Fruit fly (Drosophila melanogaster) whole organism, embryonic: ENCODE measurements around the gene soti.
A peak's percentile ranks its signal among the peaks of the same experiment; 100 is the strongest.

ENCODE experiments used
- Adf1 ChIP-seq: fragments of 200-800 bp; sonication (Bioruptor generic); IDR thresholded peaks from 2 replicates; pipeline ENCODE4 v1.3.6; 2022; ENCODE audit warnings: missing biosample characterization, missing genetic modification characterization
- Asciz ChIP-seq: fragments of 200-800 bp; sonication (Bioruptor generic); optimal IDR thresholded peaks from 2 replicates; lab custom pipeline; 2017; ENCODE audit warnings: missing biosample characterization, mild to moderate bottlenecking, missing genetic modification characterization, missing genetic modification reagents
- B-H2 ChIP-seq: fragments of 200-800 bp; sonication (Bioruptor generic); optimal IDR thresholded peaks from 2 replicates; lab custom pipeline; 2018; ENCODE audit warnings: missing biosample characterization, mild to moderate bottlenecking, missing genetic modification characterization
- CG10959 ChIP-seq: fragments of 200-800 bp; sonication (Bioruptor generic); IDR thresholded peaks from 2 replicates; pipeline ENCODE4 v1.3.6; 2022; ENCODE audit warnings: missing biosample characterization, missing genetic modification characterization
- CG12942 ChIP-seq: fragments of 200-800 bp; sonication (Bioruptor generic); optimal IDR thresholded peaks from 3 replicates; lab custom pipeline; 2016; ENCODE audit warnings: missing biosample characterization, missing genetic modification characterization
- CG14860 ChIP-seq: fragments of 200-800 bp; sonication (Bioruptor generic); IDR thresholded peaks from 3 replicates; pipeline ENCODE4 v1.3.6; 2022; ENCODE audit warnings: missing biosample characterization, missing genetic modification characterization; ENCODE audit not compliant: partially characterized antibody
- CG15514 ChIP-seq: fragments of 200-800 bp; sonication (Bioruptor generic); optimal IDR thresholded peaks from 3 replicates; lab custom pipeline; 2017; ENCODE audit warnings: missing biosample characterization, missing genetic modification characterization, mild to moderate bottlenecking, moderate library complexity, missing genetic modification reagents
- CG1603 ChIP-seq: fragments of 200-800 bp; sonication (Bioruptor generic); optimal IDR thresholded peaks from 2 replicates; lab custom pipeline; 2019; ENCODE audit warnings: missing biosample characterization, mild to moderate bottlenecking, missing genetic modification characterization, moderate library complexity
- CG17186 ChIP-seq: fragments of 200-800 bp; sonication (Bioruptor generic); optimal IDR thresholded peaks from 3 replicates; lab custom pipeline; 2017; ENCODE audit warnings: missing biosample characterization, missing genetic modification reagents, missing genetic modification characterization
- CG17385 ChIP-seq: fragments of 200-800 bp; sonication (Bioruptor generic); optimal IDR thresholded peaks from 3 replicates; lab custom pipeline; 2018; ENCODE audit warnings: missing biosample characterization, mild to moderate bottlenecking, missing genetic modification characterization
- CG2116 ChIP-seq: fragments of 200-800 bp; sonication (Bioruptor generic); optimal IDR thresholded peaks from 3 replicates; lab custom pipeline; 2018; ENCODE audit warnings: missing biosample characterization, mild to moderate bottlenecking, missing genetic modification characterization
- CG30020 ChIP-seq: fragments of 200-800 bp; optimal IDR thresholded peaks from 2 replicates; lab custom pipeline; 2019; ENCODE audit warnings: missing biosample characterization, mild to moderate bottlenecking, missing genetic modification characterization, moderate library complexity
- CG34376 ChIP-seq: fragments of 200-800 bp; sonication (Bioruptor generic); optimal IDR thresholded peaks from 2 replicates; lab custom pipeline; 2018; ENCODE audit warnings: missing biosample characterization, mild to moderate bottlenecking, missing genetic modification characterization
- CG34422 ChIP-seq: fragments of 200-800 bp; sonication (Bioruptor generic); IDR thresholded peaks from 3 replicates; pipeline ENCODE4 v1.3.6; 2022; ENCODE audit warnings: missing biosample characterization, missing genetic modification characterization
- CG3838 ChIP-seq: fragments of 200-800 bp; sonication (Bioruptor generic); optimal IDR thresholded peaks from 3 replicates; lab custom pipeline; 2016; ENCODE audit warnings: missing biosample characterization, missing genetic modification characterization
- CG4360 ChIP-seq: fragments of 200-800 bp; sonication (Bioruptor generic); IDR thresholded peaks from 2 replicates; pipeline ENCODE4 v1.3.6; 2022; ENCODE audit warnings: missing biosample characterization, missing genetic modification characterization
- CG4404 ChIP-seq: fragments of 200-800 bp; sonication (Bioruptor generic); IDR thresholded peaks from 2 replicates; pipeline ENCODE4 v1.3.6; 2022; ENCODE audit warnings: missing biosample characterization, missing genetic modification characterization
- CG6689 ChIP-seq: fragments of 200-800 bp; sonication (Bioruptor generic); IDR thresholded peaks from 2 replicates; pipeline ENCODE4 v1.3.6; 2022; ENCODE audit warnings: missing biosample characterization, missing genetic modification characterization
- CG6791 ChIP-seq: fragments of 200-800 bp; sonication (Bioruptor generic); IDR thresholded peaks from 3 replicates; pipeline ENCODE4 v1.3.6; 2022; ENCODE audit warnings: missing biosample characterization, missing genetic modification characterization; ENCODE audit not compliant: partially characterized antibody
- CG7271 ChIP-seq: fragments of 200-800 bp; sonication (Bioruptor generic); optimal IDR thresholded peaks from 2 replicates; lab custom pipeline; 2018; ENCODE audit warnings: missing biosample characterization, mild to moderate bottlenecking, missing genetic modification characterization, moderate library complexity
- CG8089 ChIP-seq: fragments of 200-800 bp; sonication (Bioruptor generic); optimal IDR thresholded peaks from 3 replicates; lab custom pipeline; 2016; ENCODE audit warnings: missing biosample characterization, missing genetic modification characterization
- CG8281 ChIP-seq: fragments of 200-800 bp; sonication (Bioruptor generic); optimal IDR thresholded peaks from 2 replicates; lab custom pipeline; 2018; ENCODE audit warnings: missing biosample characterization, mild to moderate bottlenecking, missing genetic modification characterization, moderate library complexity
- CG8290 ChIP-seq, 3 experiments: fragments of 200-800 bp; sonication (Bioruptor generic); optimal IDR thresholded peaks; 2 replicates each; lab custom pipeline; 2016 to 2019; ENCODE audit warnings: missing biosample characterization in 3 of 3, missing genetic modification characterization in 3 of 3, mild to moderate bottlenecking in 2 of 3, moderate library complexity in 1 of 3
- CG9797 ChIP-seq: fragments of 200-800 bp; sonication (Bioruptor generic); optimal IDR thresholded peaks from 3 replicates; lab custom pipeline; 2018; ENCODE audit warnings: missing biosample characterization, mild to moderate bottlenecking, missing genetic modification characterization
- Ets65A ChIP-seq: fragments of 200-800 bp; sonication (Bioruptor generic); peaks from one replicate; lab custom pipeline; 2016; ENCODE audit warnings: missing biosample characterization, missing genetic modification characterization
- HmgZ ChIP-seq: fragments of 200-800 bp; sonication (Bioruptor generic); optimal IDR thresholded peaks from 2 replicates; lab custom pipeline; 2018; ENCODE audit warnings: missing biosample characterization, mild to moderate bottlenecking, missing genetic modification characterization
- MTF-1 ChIP-seq: fragments of 200-800 bp; sonication (Bioruptor generic); optimal IDR thresholded peaks from 2 replicates; lab custom pipeline; 2018; ENCODE audit warnings: missing biosample characterization, mild to moderate bottlenecking, missing genetic modification characterization, borderline replicate concordance
- Nf-YB ChIP-seq: fragments of 200-800 bp; sonication (Bioruptor generic); optimal IDR thresholded peaks from 3 replicates; lab custom pipeline; 2019; ENCODE audit warnings: missing biosample characterization, mild to moderate bottlenecking, missing genetic modification characterization, moderate library complexity
- Tbp ChIP-seq: fragments of >200 bp; optimal IDR thresholded peaks from 2 replicates; lab custom pipeline; 2018; ENCODE audit warnings: missing biosample characterization, missing genetic modification characterization
- ara ChIP-seq: fragments of 200-800 bp; sonication (Bioruptor generic); IDR thresholded peaks from 2 replicates; pipeline ENCODE4 v1.3.6; 2022; ENCODE audit warnings: missing biosample characterization, missing genetic modification characterization
- bigmax ChIP-seq: fragments of 200-800 bp; sonication (Bioruptor generic); optimal IDR thresholded peaks from 2 replicates; lab custom pipeline; 2018; ENCODE audit warnings: missing biosample characterization, mild to moderate bottlenecking, missing genetic modification characterization
- btn ChIP-seq: fragments of 200-800 bp; sonication (Bioruptor generic); optimal IDR thresholded peaks from 2 replicates; lab custom pipeline; 2016; ENCODE audit warnings: missing biosample characterization, missing genetic modification characterization
- chif ChIP-seq, 2 experiments: fragments of 200-800 bp; sonication (Bioruptor generic); optimal IDR thresholded peaks; 3 replicates each; lab custom pipeline; 2016; ENCODE audit warnings: missing biosample characterization in 2 of 2, missing genetic modification characterization in 2 of 2
- ems ChIP-seq: fragments of 200-800 bp; sonication (Bioruptor generic); optimal IDR thresholded peaks from 3 replicates; lab custom pipeline; 2016; ENCODE audit warnings: missing biosample characterization, missing genetic modification characterization
- hkb ChIP-seq, 2 experiments: fragments of 200-800 bp in 1 of 2; fragments of >200 bp in 1 of 2; sonication (Bioruptor generic) in 1 of 2; IDR thresholded peaks in 1 of 2; optimal IDR thresholded peaks in 1 of 2; 2 replicates each; pipeline versions ENCODE4 v1.3.6 to Lab custom; 2017 to 2022; ENCODE audit warnings: missing biosample characterization in 1 of 2, missing genetic modification characterization in 1 of 2
- jumu ChIP-seq: fragments of 200-800 bp; sonication (Bioruptor generic); optimal IDR thresholded peaks from 3 replicates; lab custom pipeline; 2016; ENCODE audit warnings: missing biosample characterization, missing genetic modification characterization
- lab ChIP-seq: fragments of 200-800 bp; sonication (Bioruptor generic); optimal IDR thresholded peaks from 3 replicates; lab custom pipeline; 2017; ENCODE audit warnings: missing biosample characterization, missing genetic modification characterization, mild to moderate bottlenecking, moderate library complexity, missing genetic modification reagents
- lola ChIP-seq, 3 experiments: fragments of >200 bp in 2 of 3; fragments of 200-800 bp in 1 of 3; sonication (Bioruptor generic) in 1 of 3; optimal IDR thresholded peaks; 2 replicates each; lab custom pipeline; 2017 to 2019; ENCODE audit warnings: missing biosample characterization in 3 of 3, missing genetic modification characterization in 3 of 3, mild to moderate bottlenecking in 1 of 3, moderate library complexity in 1 of 3
- odd ChIP-seq: fragments of 200-800 bp; sonication (Bioruptor generic); optimal IDR thresholded peaks from 2 replicates; lab custom pipeline; 2017; ENCODE audit warnings: missing biosample characterization, mild to moderate bottlenecking, missing genetic modification characterization
- pfk ChIP-seq: fragments of 200-800 bp; sonication (Bioruptor generic); optimal IDR thresholded peaks from 2 replicates; lab custom pipeline; 2018; ENCODE audit warnings: missing biosample characterization, mild to moderate bottlenecking, missing genetic modification characterization, moderate library complexity
- pum ChIP-seq: fragments of 200-800 bp; sonication (Bioruptor generic); optimal IDR thresholded peaks from 2 replicates; lab custom pipeline; 2016; ENCODE audit warnings: missing biosample characterization, missing genetic modification characterization
- sd ChIP-seq: fragments of 200-800 bp; sonication (Bioruptor generic); optimal IDR thresholded peaks from 3 replicates; lab custom pipeline; 2018; ENCODE audit warnings: missing biosample characterization, mild to moderate bottlenecking, missing genetic modification characterization, moderate library complexity
- seq ChIP-seq: fragments of 200-800 bp; sonication (Bioruptor generic); IDR thresholded peaks from 2 replicates; pipeline ENCODE4 v1.3.6; 2022; ENCODE audit warnings: missing biosample characterization, missing genetic modification characterization
- shn ChIP-seq: fragments of 200-800 bp; sonication (Bioruptor generic); optimal IDR thresholded peaks from 3 replicates; lab custom pipeline; 2016; ENCODE audit warnings: missing biosample characterization, missing genetic modification characterization
- slp2 ChIP-seq: fragments of 200-800 bp; sonication (Bioruptor generic); optimal IDR thresholded peaks from 2 replicates; lab custom pipeline; 2016; ENCODE audit warnings: missing biosample characterization, missing genetic modification characterization
- sug ChIP-seq: fragments of 200-800 bp; optimal IDR thresholded peaks from 2 replicates; lab custom pipeline; 2019; ENCODE audit warnings: missing biosample characterization, mild to moderate bottlenecking, missing genetic modification characterization, moderate library complexity
- tio ChIP-seq: fragments of 200-800 bp; sonication (Bioruptor generic); optimal IDR thresholded peaks from 2 replicates; lab custom pipeline; 2017; ENCODE audit warnings: missing biosample characterization, missing genetic modification characterization, inconsistent platforms
- tna ChIP-seq: fragments of 200-800 bp; sonication (Bioruptor generic); IDR thresholded peaks from 2 replicates; pipeline ENCODE4 v1.3.6; 2022; ENCODE audit warnings: missing biosample characterization, missing genetic modification characterization; ENCODE audit not compliant: partially characterized antibody
- zen ChIP-seq: fragments of 200-800 bp; sonication (Bioruptor generic); optimal IDR thresholded peaks from 3 replicates; lab custom pipeline; 2018; ENCODE audit warnings: missing biosample characterization, mild to moderate bottlenecking, missing genetic modification characterization, moderate library complexity
- zfh2 ChIP-seq: fragments of 200-800 bp; sonication (Bioruptor generic); optimal IDR thresholded peaks from 2 replicates; lab custom pipeline; 2016; ENCODE audit warnings: missing biosample characterization, missing genetic modification characterization

Gene soti

DNA sequence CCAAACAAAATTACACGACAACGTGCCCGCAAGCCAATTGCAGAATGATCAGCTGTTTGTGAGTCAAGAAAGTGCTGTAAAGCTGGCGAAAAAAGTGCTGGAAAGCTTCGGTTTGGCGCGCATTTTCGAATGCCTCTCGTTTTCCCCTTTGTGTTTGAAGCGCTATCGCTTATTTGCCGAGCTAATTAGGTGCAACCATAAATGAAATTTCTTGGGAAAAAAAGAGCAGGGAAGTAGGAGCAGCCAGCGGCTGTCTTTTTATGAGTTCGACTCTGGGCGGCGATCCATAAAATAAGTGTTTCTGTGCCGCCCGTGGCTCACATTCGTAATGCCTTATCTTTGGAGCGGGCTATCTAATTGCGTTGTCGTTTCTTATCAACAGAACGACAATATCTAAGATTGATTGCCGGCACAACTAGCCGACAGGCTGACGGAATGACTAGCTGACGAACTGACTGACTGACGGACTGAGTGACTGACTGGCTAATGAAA, 19.7 kb downstream of the soti start, which contains the start of gene Dnaaf5 (continued):
- no peak for TF ChIP-seq CG10959 (GFP tag; lab: Robert Waterston, UW)
- TF ChIP-seq odd: peak; percentile 44
- no peak for TF ChIP-seq shn (GFP tag; lab: Kevin White, UChicago)
- no peak for TF ChIP-seq bigmax (GFP tag; lab: Kevin White, UChicago)
- no peak for TF ChIP-seq Ets65A
- TF ChIP-seq btn (GFP tag; lab: Kevin White, UChicago): no peak
- TF ChIP-seq CG1603 (tag; lab: Kevin White, UChicago): peak; percentile 37
- TF ChIP-seq ems (GFP tag; lab: Kevin White, UChicago): no peak
- TF ChIP-seq CG8089 (GFP tag; lab: Kevin White, UChicago): no peak
- no peak for TF ChIP-seq zfh2 (GFP tag; lab: Kevin White, UChicago)
- no peak for TF ChIP-seq tio (GFP tag; lab: Kevin White, UChicago)
- peak; percentile 75 for TF ChIP-seq sug (tag; lab: Kevin White, UChicago)
- no peak for TF ChIP-seq CG4360
- no peak for TF ChIP-seq lola (GFP tag; optimal IDR thresholded peaks at IDR 0.05; lab: Kevin White, UChicago)
- no peak for TF ChIP-seq pfk (GFP tag; lab: Kevin White, UChicago)
- peak; percentile 61 for TF ChIP-seq HmgZ (tag; lab: Kevin White, UChicago)
- TF ChIP-seq CG34422 (GFP tag; lab: Robert Waterston, UW): no peak
- no peak for TF ChIP-seq CG2116 (GFP tag; lab: Kevin White, UChicago)
- no peak for TF ChIP-seq CG8290 (GFP tag; optimal IDR thresholded peaks at IDR 0.05; lab: Kevin White, UChicago)
- peak in 1 of 2 experiments; percentile 24 for TF ChIP-seq CG8290 (tag; optimal IDR thresholded peaks at IDR 0.05; lab: Kevin White, UChicago)
- no peak for TF ChIP-seq chif (GFP tag; optimal IDR thresholded peaks at IDR 0.05; lab: Kevin White, UChicago)
- no peak for TF ChIP-seq CG30020 (tag; lab: Kevin White, UChicago)
- TF ChIP-seq CG8281: peak; percentile 100
- no peak for TF ChIP-seq jumu (GFP tag; lab: Kevin White, UChicago)
- no peak for TF ChIP-seq Nf-YB (GFP tag; lab: Kevin White, UChicago)
- TF ChIP-seq CG34376 (GFP tag; lab: Kevin White, UChicago): peak; percentile 64
- no peak for TF ChIP-seq CG17186 (GFP tag; lab: Kevin White, UChicago)
- no peak for TF ChIP-seq Adf1
- TF ChIP-seq CG12942: no peak
- no peak for TF ChIP-seq tna (GFP tag; lab: Robert Waterston, UW)
- no peak for TF ChIP-seq Tbp (GFP tag; lab: Kevin White, UChicago)
- TF ChIP-seq CG14860 (GFP tag; lab: Robert Waterston, UW): no peak
- TF ChIP-seq zen (tag; lab: Kevin White, UChicago): no peak
- TF ChIP-seq Asciz (GFP tag; lab: Kevin White, UChicago): no peak
- no peak for TF ChIP-seq CG6689
- TF ChIP-seq CG4404 (GFP tag; lab: Robert Waterston, UW): no peak
- peak; percentile 22 for TF ChIP-seq CG15514 (GFP tag; lab: Kevin White, UChicago)
- no peak for TF ChIP-seq slp2 (GFP tag; lab: Kevin White, UChicago)
- no peak for TF ChIP-seq CG7271
- TF ChIP-seq B-H2 (GFP tag; lab: Kevin White, UChicago): peak; percentile 21
- no peak for TF ChIP-seq pum (GFP tag; lab: Kevin White, UChicago)
- TF ChIP-seq sd (tag; lab: Kevin White, UChicago): peak; percentile 14
- no peak for TF ChIP-seq CG9797 (GFP tag; lab: Kevin White, UChicago)
- no peak for TF ChIP-seq seq (GFP tag; lab: Robert Waterston, UW)
- TF ChIP-seq CG6791 (GFP tag; lab: Robert Waterston, UW): no peak
- no peak for TF ChIP-seq MTF-1 (GFP tag; lab: Kevin White, UChicago)
- no peak for TF ChIP-seq CG3838 (GFP tag; lab: Kevin White, UChicago)
- TF ChIP-seq ara (GFP tag; lab: Robert Waterston, UW): no peak
- TF ChIP-seq CG17385 (GFP tag; lab: Kevin White, UChicago): peak; percentile 42
- peak; percentile 81 for TF ChIP-seq lab (GFP tag; lab: Kevin White, UChicago)
- no peak for TF ChIP-seq hkb (optimal IDR thresholded peaks at IDR 0.05; lab: Kevin White, UChicago)
- no peak for TF ChIP-seq hkb (GFP tag; IDR thresholded peaks at IDR 0.05; lab: Robert Waterston, UW)
